Fruit fly (Drosophila melanogaster) whole organism, embryonic: ENCODE results near the gene Arp1.
A peak's percentile ranks its signal among the peaks of the same experiment; 100 is the strongest.

ENCODE experiments used
- ATbp ChIP-seq: fragments of 200-800 bp; sonication (Bioruptor generic); optimal IDR thresholded peaks from 2 replicates; lab custom pipeline; 2017; ENCODE audit warnings: missing biosample characterization, mild to moderate bottlenecking, missing genetic modification characterization, missing genetic modification reagents
- Atf3 ChIP-seq: fragments of 200-800 bp; sonication (Bioruptor generic); optimal IDR thresholded peaks from 3 replicates; lab custom pipeline; 2016; ENCODE audit warnings: missing biosample characterization, missing genetic modification characterization
- CG10209 ChIP-seq: fragments of 200-800 bp; sonication (Bioruptor generic); optimal IDR thresholded peaks from 3 replicates; lab custom pipeline; 2017; ENCODE audit warnings: missing biosample characterization, mild to moderate bottlenecking, missing genetic modification characterization, missing genetic modification reagents
- CG10543 ChIP-seq: fragments of 200-800 bp; sonication (Bioruptor generic); optimal IDR thresholded peaks from 3 replicates; lab custom pipeline; 2017; ENCODE audit warnings: missing biosample characterization, mild to moderate bottlenecking, missing genetic modification characterization, moderate library complexity
- CG11456 ChIP-seq: fragments of 200-800 bp; sonication (Bioruptor generic); IDR thresholded peaks from 3 replicates; pipeline ENCODE4 v1.3.6; 2022; ENCODE audit warnings: missing biosample characterization, missing genetic modification characterization
- CG11723 ChIP-seq: fragments of 200-800 bp; sonication (Bioruptor generic); optimal IDR thresholded peaks from 2 replicates; lab custom pipeline; 2017; ENCODE audit warnings: missing biosample characterization, mild to moderate bottlenecking, missing genetic modification characterization
- CG1233 ChIP-seq: fragments of 200-800 bp; sonication (Bioruptor generic); optimal IDR thresholded peaks from 4 replicates; lab custom pipeline; 2018; ENCODE audit warnings: missing biosample characterization, mild to moderate bottlenecking, missing genetic modification characterization
- CG13424 ChIP-seq: fragments of 200-800 bp; sonication (Bioruptor generic); optimal IDR thresholded peaks from 2 replicates; lab custom pipeline; 2019; ENCODE audit warnings: missing biosample characterization, mild to moderate bottlenecking, missing genetic modification characterization, moderate library complexity
- CG14710 ChIP-seq: fragments of 200-800 bp; sonication (Bioruptor generic); optimal IDR thresholded peaks from 3 replicates; lab custom pipeline; 2019; ENCODE audit warnings: missing biosample characterization, mild to moderate bottlenecking, missing genetic modification characterization, moderate library complexity
- CG15269 ChIP-seq: fragments of 200-800 bp; sonication (Bioruptor generic); optimal IDR thresholded peaks from 2 replicates; lab custom pipeline; 2018; ENCODE audit warnings: missing biosample characterization, mild to moderate bottlenecking, missing genetic modification characterization, moderate library complexity
- CG15696 ChIP-seq: fragments of 200-800 bp; sonication (Bioruptor generic); optimal IDR thresholded peaks from 2 replicates; lab custom pipeline; 2019; ENCODE audit warnings: missing biosample characterization, mild to moderate bottlenecking, missing genetic modification characterization, moderate library complexity
- CG16813 ChIP-seq: fragments of 200-800 bp; sonication (Bioruptor generic); IDR thresholded peaks from 3 replicates; pipeline ENCODE4 v1.3.6; 2022; ENCODE audit warnings: missing biosample characterization, missing genetic modification characterization; ENCODE audit not compliant: partially characterized antibody
- CG17361 ChIP-seq: fragments of 200-800 bp; sonication (Bioruptor generic); IDR thresholded peaks from 3 replicates; pipeline ENCODE4 v1.3.6; 2022; ENCODE audit warnings: missing biosample characterization, missing genetic modification characterization
- CG18011 ChIP-seq: fragments of 200-800 bp; sonication (Bioruptor generic); optimal IDR thresholded peaks from 2 replicates; lab custom pipeline; 2017; ENCODE audit warnings: missing biosample characterization, missing genetic modification characterization, mild to moderate bottlenecking, moderate library complexity, missing genotype
- CG18476 ChIP-seq: fragments of 200-800 bp; sonication (Bioruptor generic); optimal IDR thresholded peaks from 2 replicates; lab custom pipeline; 2016; ENCODE audit warnings: missing biosample characterization, mild to moderate bottlenecking, missing genetic modification characterization
- CG2712 ChIP-seq: fragments of 200-800 bp; optimal IDR thresholded peaks from 3 replicates; lab custom pipeline; 2019; ENCODE audit warnings: missing biosample characterization, mild to moderate bottlenecking, missing genetic modification characterization, moderate library complexity
- CG3281 ChIP-seq: fragments of 200-800 bp; sonication (Bioruptor generic); optimal IDR thresholded peaks from 3 replicates; lab custom pipeline; 2017; ENCODE audit warnings: missing biosample characterization, mild to moderate bottlenecking, missing genetic modification characterization
- CG4424 ChIP-seq: fragments of 200-800 bp; sonication (Bioruptor generic); optimal IDR thresholded peaks from 3 replicates; lab custom pipeline; 2016; ENCODE audit warnings: missing biosample characterization, missing genetic modification characterization
- CG4707 ChIP-seq: fragments of 200-800 bp; sonication (Bioruptor generic); optimal IDR thresholded peaks from 2 replicates; lab custom pipeline; 2018; ENCODE audit warnings: missing biosample characterization, mild to moderate bottlenecking, missing genetic modification characterization, moderate library complexity
- CG5245 ChIP-seq: fragments of 200-800 bp; sonication (Bioruptor generic); optimal IDR thresholded peaks from 3 replicates; lab custom pipeline; 2016; ENCODE audit warnings: missing biosample characterization, missing genetic modification characterization
- CG6654 ChIP-seq: fragments of 200-800 bp; sonication (Bioruptor generic); optimal IDR thresholded peaks from 2 replicates; lab custom pipeline; 2017; ENCODE audit warnings: missing biosample characterization, mild to moderate bottlenecking, missing genetic modification characterization
- CG7839 ChIP-seq: fragments of 200-800 bp; sonication (Bioruptor generic); optimal IDR thresholded peaks from 3 replicates; lab custom pipeline; 2018; ENCODE audit warnings: missing biosample characterization, mild to moderate bottlenecking, missing genetic modification characterization, moderate library complexity
- CHES-1-like ChIP-seq: fragments of 200-800 bp; sonication (Bioruptor generic); optimal IDR thresholded peaks from 2 replicates; lab custom pipeline; 2016; ENCODE audit warnings: missing biosample characterization, missing genetic modification characterization
- CoRest ChIP-seq: fragments of 200-800 bp; sonication (Bioruptor generic); optimal IDR thresholded peaks from 3 replicates; lab custom pipeline; 2018; ENCODE audit warnings: missing biosample characterization, mild to moderate bottlenecking, missing genetic modification characterization, moderate library complexity
- Fer3 ChIP-seq: fragments of 200-800 bp; sonication (Bioruptor generic); optimal IDR thresholded peaks from 2 replicates; lab custom pipeline; 2018; ENCODE audit warnings: missing biosample characterization, mild to moderate bottlenecking, missing genetic modification characterization, moderate library complexity
- Hr78 ChIP-seq, 2 experiments: fragments of 200-800 bp in 1 of 2; fragments of >200 bp in 1 of 2; sonication (Bioruptor generic) in 1 of 2; optimal IDR thresholded peaks; 2 replicates each; lab custom pipeline; 2017 to 2019; ENCODE audit warnings: missing biosample characterization in 2 of 2, missing genetic modification characterization in 2 of 2, mild to moderate bottlenecking in 1 of 2, moderate library complexity in 1 of 2
- Med ChIP-seq: fragments of 200-800 bp; sonication (Bioruptor generic); peaks from one replicate; lab custom pipeline; 2016; ENCODE audit warnings: missing biosample characterization, missing genetic modification characterization, mild to moderate bottlenecking, inconsistent platforms, moderate library complexity
- Scr ChIP-seq: fragments of 200-800 bp; sonication (Bioruptor generic); IDR thresholded peaks from 2 replicates; pipeline ENCODE4 v1.3.6; 2022; ENCODE audit warnings: missing biosample characterization, missing genetic modification characterization; ENCODE audit not compliant: partially characterized antibody
- abd-A ChIP-seq: fragments of 200-800 bp; sonication (Bioruptor generic); optimal IDR thresholded peaks from 3 replicates; lab custom pipeline; 2019; ENCODE audit warnings: missing biosample characterization, mild to moderate bottlenecking, missing genetic modification characterization, moderate library complexity
- ap ChIP-seq: fragments of 200-800 bp; sonication (Bioruptor generic); IDR thresholded peaks from 2 replicates; pipeline ENCODE4 v1.3.6; 2022; ENCODE audit warnings: missing biosample characterization, missing genetic modification characterization
- btn ChIP-seq: fragments of 200-800 bp; sonication (Bioruptor generic); optimal IDR thresholded peaks from 2 replicates; lab custom pipeline; 2016; ENCODE audit warnings: missing biosample characterization, missing genetic modification characterization
- caup ChIP-seq: fragments of 200-800 bp; sonication (Bioruptor generic); optimal IDR thresholded peaks from 3 replicates; lab custom pipeline; 2017; ENCODE audit warnings: missing biosample characterization, mild to moderate bottlenecking, missing genetic modification characterization, moderate library complexity; ENCODE audit not compliant: severe bottlenecking
- dpn ChIP-seq, 2 experiments: fragments of 200-800 bp; sonication (Bioruptor generic); optimal IDR thresholded peaks; 3 replicates each; lab custom pipeline; 2016; ENCODE audit warnings: missing biosample characterization in 2 of 2, missing genetic modification characterization in 2 of 2
- gcm ChIP-seq: fragments of 200-800 bp; sonication (Bioruptor generic); optimal IDR thresholded peaks from 2 replicates; lab custom pipeline; 2019; ENCODE audit warnings: missing biosample characterization, mild to moderate bottlenecking, missing genetic modification characterization, moderate library complexity
- ham ChIP-seq: fragments of 200-800 bp; sonication (Bioruptor generic); IDR thresholded peaks from 2 replicates; pipeline ENCODE4 v1.3.6; 2022; ENCODE audit warnings: missing biosample characterization, missing genetic modification characterization
- hkb ChIP-seq, 2 experiments: fragments of 200-800 bp in 1 of 2; fragments of >200 bp in 1 of 2; sonication (Bioruptor generic) in 1 of 2; IDR thresholded peaks in 1 of 2; optimal IDR thresholded peaks in 1 of 2; 2 replicates each; pipeline versions ENCODE4 v1.3.6 to Lab custom; 2017 to 2022; ENCODE audit warnings: missing biosample characterization in 1 of 2, missing genetic modification characterization in 1 of 2
- kah ChIP-seq: fragments of 200-800 bp; sonication (Bioruptor generic); optimal IDR thresholded peaks from 2 replicates; lab custom pipeline; 2018; ENCODE audit warnings: missing biosample characterization, mild to moderate bottlenecking, missing genetic modification characterization
- kay ChIP-seq: fragments of 200-800 bp; sonication (Bioruptor generic); optimal IDR thresholded peaks from 2 replicates; lab custom pipeline; 2016; ENCODE audit warnings: missing biosample characterization, missing genetic modification characterization
- p53 ChIP-seq: fragments of 200-800 bp; sonication (Bioruptor generic); optimal IDR thresholded peaks from 2 replicates; lab custom pipeline; 2016; ENCODE audit warnings: missing biosample characterization, missing genetic modification characterization
- pb ChIP-seq: fragments of 200-800 bp; sonication (Bioruptor generic); optimal IDR thresholded peaks from 3 replicates; lab custom pipeline; 2016; ENCODE audit warnings: missing biosample characterization, missing genetic modification characterization
- prd ChIP-seq, 3 experiments: fragments of >200 bp in 2 of 3; fragments of 200-800 bp in 1 of 3; sonication (Bioruptor generic) in 1 of 3; optimal IDR thresholded peaks in 2 of 3; IDR thresholded peaks in 1 of 3; 2 replicates in 2 of 3; 3 replicates in 1 of 3; pipeline versions ENCODE4 v1.3.6 to Lab custom; 2017 to 2022; ENCODE audit warnings: missing biosample characterization in 1 of 3, missing genetic modification characterization in 1 of 3
- sob ChIP-seq: fragments of 200-800 bp; sonication (Bioruptor generic); IDR thresholded peaks from 2 replicates; pipeline ENCODE4 v1.3.6; 2022; ENCODE audit warnings: missing biosample characterization, missing genetic modification characterization
- tll ChIP-seq, 2 experiments: fragments of 200-800 bp in 1 of 2; fragments of >200 bp in 1 of 2; sonication (Bioruptor generic) in 1 of 2; optimal IDR thresholded peaks; 2 replicates each; lab custom pipeline; 2017 to 2019; ENCODE audit warnings: missing biosample characterization in 2 of 2, missing genetic modification characterization in 2 of 2, mild to moderate bottlenecking in 1 of 2, moderate library complexity in 1 of 2
- z ChIP-seq: fragments of 200-800 bp; sonication (Bioruptor generic); IDR thresholded peaks from 3 replicates; pipeline ENCODE4 v1.3.6; 2022; ENCODE audit warnings: missing biosample characterization, missing genetic modification characterization

Gene Arp1

DNA sequence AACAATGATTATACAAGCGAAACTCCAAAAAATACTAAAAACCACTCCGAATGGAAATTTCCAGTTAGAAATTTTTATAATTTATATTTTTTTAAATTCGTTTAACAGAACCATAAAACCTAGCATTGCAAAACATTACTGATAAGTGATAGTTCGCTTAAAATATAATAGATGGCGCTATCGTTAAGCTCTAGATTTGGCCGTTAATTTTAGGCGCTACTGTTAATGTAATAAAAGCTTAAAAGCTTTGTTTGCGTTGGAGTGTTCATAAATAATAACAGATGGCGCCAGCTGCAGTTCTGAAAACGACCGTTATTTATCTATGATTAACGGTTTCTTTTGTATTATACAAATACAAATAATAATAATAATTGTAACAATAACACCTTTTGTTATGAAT is 32.2 kb downstream of the Arp1 start (continued):
- TF ChIP-seq prd (optimal IDR thresholded peaks at IDR 0.05; lab: Kevin White, UChicago) (no peak), prd (GFP tag; IDR thresholded peaks at IDR 0.05; lab: Robert Waterston, UW) (no peak), CG3281 (GFP tag; lab: Kevin White, UChicago) (no peak), CG18011 (GFP tag; lab: Kevin White, UChicago) (no peak), CG16813 (GFP tag; lab: Robert Waterston, UW) (no peak), ap (GFP tag; lab: Robert Waterston, UW) (no peak), CG10543 (no peak), tll (GFP tag; optimal IDR thresholded peaks at IDR 0.05; lab: Kevin White, UChicago) (no peak), CG13424 (tag; lab: Kevin White, UChicago) (no peak), abd-A (tag; lab: Kevin White, UChicago) (peak; percentile 65), sob (GFP tag; lab: Robert Waterston, UW) (0 out of 2 replicates have a peak, but pooled peaks have one; percentile 11), CG10209 (GFP tag; lab: Kevin White, UChicago) (no peak), gcm (GFP tag; lab: Kevin White, UChicago) (no peak), Hr78 (GFP tag; optimal IDR thresholded peaks at IDR 0.05; lab: Kevin White, UChicago) (no peak), CG17361 (GFP tag; lab: Robert Waterston, UW) (0 out of 3 replicates have a peak, but pooled peaks have one; percentile 25), CG4707 (GFP tag; lab: Kevin White, UChicago) (no peak), kay (GFP tag; lab: Kevin White, UChicago) (no peak), Scr (GFP tag; lab: Robert Waterston, UW) (no peak), ATbp (GFP tag; lab: Kevin White, UChicago) (no peak), CG11723 (no peak), CG7839 (tag; lab: Kevin White, UChicago) (peak; percentile 29), CG14710 (tag; lab: Kevin White, UChicago) (no peak), CG1233 (GFP tag; lab: Kevin White, UChicago) (no peak), CG5245 (GFP tag; lab: Kevin White, UChicago) (peak; percentile 18), Fer3 (no peak), CG6654 (GFP tag; lab: Kevin White, UChicago) (no peak), Med (GFP tag; lab: Kevin White, UChicago) (peak; percentile 80), CG2712 (peak; percentile 18), dpn (GFP tag; optimal IDR thresholded peaks at IDR 0.05; lab: Kevin White, UChicago) (peak in 1 of 2 experiments; percentile 15), hkb (optimal IDR thresholded peaks at IDR 0.05; lab: Kevin White, UChicago) (no peak), hkb (GFP tag; IDR thresholded peaks at IDR 0.05; lab: Robert Waterston, UW) (no peak), CG18476 (GFP tag; lab: Kevin White, UChicago) (no peak), p53 (GFP tag; lab: Kevin White, UChicago) (no peak), ham (no peak), CG15696 (no peak), btn (GFP tag; lab: Kevin White, UChicago) (no peak), CG4424 (GFP tag; lab: Kevin White, UChicago) (no peak), CoRest (peak; percentile 19), pb (no peak), kah (GFP tag; lab: Kevin White, UChicago) (no peak), Atf3 (GFP tag; lab: Kevin White, UChicago) (no peak), caup (peak; percentile 6), CHES-1-like (GFP tag; lab: Kevin White, UChicago) (no peak), CG11456 (GFP tag; lab: Robert Waterston, UW) (peak; percentile 68; the same call in 2 of the 3 replicates), CG15269 (tag; lab: Kevin White, UChicago) (peak; percentile 36), z (no peak)
